Worm (Caenorhabditis elegans) whole organism, young adult: ENCODE data around the gene srx-84.
A peak's percentile ranks its signal among the peaks of the same experiment; 100 is the strongest.

ENCODE experiments used
- C17E4.6 ChIP-seq: fragments of 200-800 bp; sonication (Bioruptor generic); IDR thresholded peaks from 2 replicates; pipeline ENCODE4 v1.3.6; 2022; ENCODE audit warnings: missing genetic modification reagents, missing genetic modification characterization, missing compliant biosample characterization
- F10E7.11 ChIP-seq: sonication (generic microtip); optimal IDR thresholded peaks from 2 replicates; lab custom pipeline; 2017; ENCODE audit warnings: mild to moderate bottlenecking, missing genetic modification characterization, moderate library complexity, missing compliant biosample characterization
- F23B12.7 ChIP-seq: sonication (generic microtip); optimal IDR thresholded peaks from 2 replicates; lab custom pipeline; 2017; ENCODE audit warnings: missing genetic modification characterization, mild to moderate bottlenecking, missing compliant biosample characterization, antibody characterized with exemption, moderate library complexity; ENCODE audit not compliant: insufficient read depth
- F37B4.10 ChIP-seq: fragments of 200-800 bp; sonication (Bioruptor generic); IDR thresholded peaks from 2 replicates; pipeline ENCODE4 v1.3.6; 2022; ENCODE audit warnings: missing genetic modification characterization, missing compliant biosample characterization
- F39B2.1 ChIP-seq: fragments of 200-800 bp; sonication (Bioruptor generic); IDR thresholded peaks from 2 replicates; pipeline ENCODE4 v1.3.6; 2022; ENCODE audit warnings: missing genetic modification reagents, missing genetic modification characterization, missing compliant biosample characterization
- F55B11.4 ChIP-seq: sonication (generic microtip); optimal IDR thresholded peaks from 2 replicates; lab custom pipeline; 2016; ENCODE audit warnings: missing compliant biosample characterization, missing genetic modification characterization, borderline replicate concordance; ENCODE audit not compliant: insufficient read depth
- K11D2.4 ChIP-seq: fragments of 200-800 bp; sonication (Bioruptor generic); IDR thresholded peaks from 2 replicates; pipeline ENCODE4 v1.3.6; 2022; ENCODE audit warnings: missing genetic modification reagents, missing genetic modification characterization, missing compliant biosample characterization
- K12H6.12 ChIP-seq: fragments of 200-800 bp; sonication (Bioruptor generic); optimal IDR thresholded peaks from 2 replicates; lab custom pipeline; 2018; ENCODE audit warnings: mild to moderate bottlenecking, missing genetic modification characterization, missing compliant biosample characterization
- Y53F4B.3 ChIP-seq: fragments of 200-800 bp; sonication (Bioruptor generic); IDR thresholded peaks from 2 replicates; pipeline ENCODE4 v1.3.6; 2022; ENCODE audit warnings: missing genetic modification reagents, missing genetic modification characterization, missing compliant biosample characterization
- Y95B8A.8 ChIP-seq: fragments of 200-800 bp; sonication (Bioruptor generic); IDR thresholded peaks from 2 replicates; pipeline ENCODE4 v1.3.6; 2022; ENCODE audit warnings: missing genetic modification reagents, missing genetic modification characterization, missing compliant biosample characterization
- aptf-3 ChIP-seq: fragments of 200-800 bp; sonication (Bioruptor generic); IDR thresholded peaks from 2 replicates; pipeline ENCODE4 v1.3.6; 2022; ENCODE audit warnings: missing genetic modification characterization, missing compliant biosample characterization
- athp-1 ChIP-seq: sonication (generic microtip); optimal IDR thresholded peaks from 2 replicates; lab custom pipeline; 2017; ENCODE audit warnings: mild to moderate bottlenecking, missing genetic modification characterization, missing compliant biosample characterization
- attf-3 ChIP-seq: fragments of 200-800 bp; sonication (Bioruptor generic); conservative IDR thresholded peaks from 2 replicates; pipeline ENCODE4 v1.3.6; 2022; ENCODE audit warnings: missing genetic modification reagents, missing genetic modification characterization, missing compliant biosample characterization
- attf-5 ChIP-seq: fragments of 200-800 bp; sonication (Bioruptor generic); optimal IDR thresholded peaks from 2 replicates; lab custom pipeline; 2018; ENCODE audit warnings: mild to moderate bottlenecking, missing genetic modification characterization, missing compliant biosample characterization
- bed-2 ChIP-seq: fragments of 200-800 bp; sonication (Bioruptor generic); IDR thresholded peaks from 2 replicates; pipeline ENCODE4 v1.3.6; 2022; ENCODE audit warnings: missing genetic modification reagents, missing genetic modification characterization, missing compliant biosample characterization
- cebp-1 ChIP-seq, 2 experiments: fragments of 200-800 bp in 1 of 2; sonication (Bioruptor generic) in 1 of 2; sonication (generic microtip) in 1 of 2; IDR thresholded peaks in 1 of 2; optimal IDR thresholded peaks in 1 of 2; 2 replicates each; pipeline versions ENCODE4 v1.3.6 to Lab custom; 2017 to 2022; ENCODE audit warnings: missing compliant biosample characterization in 2 of 2, missing genetic modification characterization in 2 of 2, mild to moderate bottlenecking in 1 of 2, missing genetic modification reagents in 1 of 2, moderate library complexity in 1 of 2
- ceh-40 ChIP-seq: fragments of 200-800 bp; sonication (Bioruptor generic); IDR thresholded peaks from 2 replicates; pipeline ENCODE4 v1.3.6; 2022; ENCODE audit warnings: missing genetic modification characterization, missing compliant biosample characterization
- chd-7 ChIP-seq: sonication (generic microtip); optimal IDR thresholded peaks from 2 replicates; lab custom pipeline; 2016; ENCODE audit warnings: mild to moderate bottlenecking, missing genetic modification characterization, moderate library complexity, missing compliant biosample characterization
- dox-1 ChIP-seq: fragments of 200-800 bp; sonication (Bioruptor generic); IDR thresholded peaks from 2 replicates; pipeline ENCODE4 v1.3.6; 2022; ENCODE audit warnings: missing genetic modification reagents, missing genetic modification characterization, missing compliant biosample characterization
- dpl-1 ChIP-seq: fragments of 150-350 bp; optimal IDR thresholded peaks from 2 replicates; lab custom pipeline; 2014; ENCODE audit warnings: missing biosample characterization, missing genetic modification reagents, missing genetic modification characterization
- ets-4 ChIP-seq: fragments of 200-800 bp; sonication (Bioruptor generic); optimal IDR thresholded peaks from 2 replicates; lab custom pipeline; 2018; ENCODE audit warnings: mild to moderate bottlenecking, missing genetic modification characterization, missing compliant biosample characterization
- fkh-3 ChIP-seq: sonication (generic microtip); optimal IDR thresholded peaks from 2 replicates; lab custom pipeline; 2016; ENCODE audit warnings: mild to moderate bottlenecking, missing genetic modification characterization, missing compliant biosample characterization
- him-1 ChIP-seq: sonication (generic microtip); optimal IDR thresholded peaks from 2 replicates; lab custom pipeline; 2016; ENCODE audit warnings: missing genotype, missing genetic modification reagents, missing genetic modification characterization, missing compliant biosample characterization
- hlh-26 ChIP-seq: fragments of 200-800 bp; sonication (Bioruptor generic); conservative IDR thresholded peaks from 2 replicates; pipeline ENCODE4 v1.3.6; 2022; ENCODE audit warnings: missing genetic modification reagents, missing genetic modification characterization, missing compliant biosample characterization
- hmg-20 ChIP-seq: fragments of 200-800 bp; sonication (Bioruptor generic); IDR thresholded peaks from 2 replicates; pipeline ENCODE4 v1.3.6; 2022; ENCODE audit warnings: missing genetic modification reagents, missing genetic modification characterization, missing compliant biosample characterization
- lag-1 ChIP-seq: fragments of 200-800 bp; sonication (Bioruptor generic); IDR thresholded peaks from 2 replicates; pipeline ENCODE4 v1.3.6; 2022; ENCODE audit warnings: missing genetic modification reagents, missing genetic modification characterization, missing compliant biosample characterization
- let-526 ChIP-seq: fragments of 200-800 bp; sonication (Bioruptor generic); IDR thresholded peaks from 2 replicates; pipeline ENCODE4 v1.3.6; 2022; ENCODE audit warnings: missing genetic modification reagents, missing genetic modification characterization, missing compliant biosample characterization
- let-607 ChIP-seq, 2 experiments: fragments of 200-800 bp in 1 of 2; sonication (Bioruptor generic) in 1 of 2; sonication (generic microtip) in 1 of 2; optimal IDR thresholded peaks; 2 replicates each; lab custom pipeline; 2016 to 2018; ENCODE audit warnings: mild to moderate bottlenecking in 2 of 2, missing compliant biosample characterization in 2 of 2, missing genetic modification characterization in 2 of 2, moderate library complexity in 2 of 2, missing genotype in 1 of 2
- lin-35 ChIP-seq, 3 experiments: fragments of 150-350 bp in 2 of 3; sonication (generic microtip) in 1 of 3; optimal IDR thresholded peaks; 2 replicates each; lab custom pipeline; 2014 to 2018; ENCODE audit warnings: missing biosample characterization in 3 of 3, missing genetic modification characterization in 3 of 3, missing genetic modification reagents in 3 of 3
- madf-10 ChIP-seq: sonication (generic microtip); optimal IDR thresholded peaks from 2 replicates; lab custom pipeline; 2016; ENCODE audit warnings: mild to moderate bottlenecking, missing genetic modification characterization, missing compliant biosample characterization
- madf-3 ChIP-seq: fragments of 200-800 bp; sonication (Bioruptor generic); IDR thresholded peaks from 2 replicates; pipeline ENCODE4 v1.3.6; 2022; ENCODE audit warnings: missing genetic modification reagents, missing genetic modification characterization, missing compliant biosample characterization
- mel-28 ChIP-seq: sonication (generic microtip); optimal IDR thresholded peaks from 2 replicates; lab custom pipeline; 2016; ENCODE audit warnings: borderline replicate concordance, mild to moderate bottlenecking, missing genetic modification characterization, missing compliant biosample characterization
- mes-4 ChIP-seq: sonication (generic microtip); optimal IDR thresholded peaks from 2 replicates; lab custom pipeline; 2016; ENCODE audit warnings: missing genotype, missing genetic modification characterization, missing compliant biosample characterization
- nfya-2 ChIP-seq: fragments of 200-800 bp; sonication (Bioruptor generic); IDR thresholded peaks from 2 replicates; pipeline ENCODE4 v1.3.6; 2022; ENCODE audit warnings: missing genetic modification reagents, missing genetic modification characterization, missing compliant biosample characterization
- nfyb-1 ChIP-seq: fragments of 200-800 bp; sonication (Bioruptor generic); IDR thresholded peaks from 2 replicates; pipeline ENCODE4 v1.3.6; 2022; ENCODE audit warnings: missing genetic modification reagents, missing genetic modification characterization, missing compliant biosample characterization
- nhr-120 ChIP-seq: fragments of 200-800 bp; sonication (Bioruptor generic); IDR thresholded peaks from 2 replicates; pipeline ENCODE4 v1.3.6; 2022; ENCODE audit warnings: missing genetic modification characterization, missing compliant biosample characterization
- nhr-80 ChIP-seq: sonication (generic microtip); optimal IDR thresholded peaks from 2 replicates; lab custom pipeline; 2016; ENCODE audit warnings: missing genetic modification characterization, missing compliant biosample characterization
- nhr-90 ChIP-seq: sonication (generic microtip); optimal IDR thresholded peaks from 2 replicates; lab custom pipeline; 2016; ENCODE audit warnings: missing genotype, mild to moderate bottlenecking, missing genetic modification characterization, missing compliant biosample characterization
- pha-4 ChIP-seq: fragments of 150-350 bp; sonication (generic microtip); optimal IDR thresholded peaks from 2 replicates; lab custom pipeline; 2014; ENCODE audit warnings: missing biosample characterization, missing genetic modification reagents, missing genetic modification characterization
- repo-1 ChIP-seq: sonication (generic microtip); optimal IDR thresholded peaks from 2 replicates; lab custom pipeline; 2017; ENCODE audit warnings: mild to moderate bottlenecking, missing genetic modification characterization, missing compliant biosample characterization
- sptf-2 ChIP-seq: fragments of 200-800 bp; sonication (Bioruptor generic); optimal IDR thresholded peaks from 2 replicates; lab custom pipeline; 2018; ENCODE audit warnings: mild to moderate bottlenecking, missing genetic modification characterization, missing compliant biosample characterization
- tbp1 ChIP-seq: fragments of 200-800 bp; sonication (Bioruptor generic); optimal IDR thresholded peaks from 2 replicates; lab custom pipeline; 2018; ENCODE audit warnings: mild to moderate bottlenecking, missing genetic modification characterization, missing compliant biosample characterization
- unc-62 ChIP-seq: fragments of 150-350 bp; optimal IDR thresholded peaks from 2 replicates; lab custom pipeline; 2014; ENCODE audit warnings: missing biosample characterization, missing genetic modification reagents, missing genetic modification characterization
- zim-3 ChIP-seq: sonication (generic microtip); optimal IDR thresholded peaks from 2 replicates; lab custom pipeline; 2017; ENCODE audit warnings: mild to moderate bottlenecking, missing genetic modification characterization, moderate library complexity, missing compliant biosample characterization
- ztf-25 ChIP-seq: fragments of 200-800 bp; sonication (Bioruptor generic); IDR thresholded peaks from 2 replicates; pipeline ENCODE4 v1.3.6; 2022; ENCODE audit warnings: missing genetic modification reagents, missing genetic modification characterization, missing compliant biosample characterization
- ztf-26 ChIP-seq: sonication (generic microtip); optimal IDR thresholded peaks from 2 replicates; lab custom pipeline; 2017; ENCODE audit warnings: missing genetic modification characterization, missing compliant biosample characterization
- ztf-6 ChIP-seq: fragments of 200-800 bp; sonication (Bioruptor generic); IDR thresholded peaks from 2 replicates; pipeline ENCODE4 v1.3.6; 2022; ENCODE audit warnings: missing genetic modification reagents, missing genetic modification characterization, missing compliant biosample characterization

Gene srx-84

ce11 chrV:11629222-11630026 lies 30.5 kb downstream of the srx-84 start, which contains the start of gene F35B12.10 (continued):
- TF ChIP-seq ztf-26 (no peak), bed-2 (GFP tag; lab: Robert Waterston, UW) (no peak), dpl-1 (no peak), hmg-20 (GFP tag; lab: Robert Waterston, UW) (no peak), mes-4 (tag; lab: Kevin White, UChicago) (no peak), F23B12.7 (tag; lab: Kevin White, UChicago) (no peak), Y53F4B.3 (GFP tag; lab: Robert Waterston, UW) (no peak), ets-4 (GFP tag; lab: Kevin White, UChicago) (peak; percentile 59), aptf-3 (GFP tag; lab: Robert Waterston, UW) (no peak), K12H6.12 (tag; lab: Kevin White, UChicago) (no peak), nhr-120 (GFP tag; lab: Robert Waterston, UW) (no peak), nfya-2 (GFP tag; lab: Robert Waterston, UW) (no peak), tbp1 (GFP tag; lab: Kevin White, UChicago) (peak; percentile 40), F55B11.4 (tag; lab: Kevin White, UChicago) (no peak), lin-35 (GFP tag; optimal IDR thresholded peaks at IDR 0.05; lab: Kevin White, UChicago) (no peak), him-1 (tag; lab: Kevin White, UChicago) (no peak), K11D2.4 (GFP tag; lab: Robert Waterston, UW) (no peak), unc-62 (no peak), zim-3 (tag; lab: Kevin White, UChicago) (no peak), F37B4.10 (GFP tag; lab: Robert Waterston, UW) (no peak), attf-3 (GFP tag; lab: Robert Waterston, UW) (no peak), repo-1 (tag; lab: Kevin White, UChicago) (no peak), nhr-90 (tag; lab: Kevin White, UChicago) (peak; percentile 19), nfyb-1 (GFP tag; lab: Robert Waterston, UW) (no peak), F39B2.1 (GFP tag; lab: Robert Waterston, UW) (no peak), sptf-2 (GFP tag; lab: Kevin White, UChicago) (no peak), attf-5 (GFP tag; lab: Kevin White, UChicago) (peak; percentile 13), cebp-1 (GFP tag; IDR thresholded peaks at IDR 0.05; lab: Robert Waterston, UW) (peak; percentile 36; the same call in 1 of the 2 replicates), cebp-1 (tag; optimal IDR thresholded peaks at IDR 0.05; lab: Kevin White, UChicago) (peak; percentile 23), dox-1 (GFP tag; lab: Robert Waterston, UW) (peak; percentile 69), madf-3 (GFP tag; lab: Robert Waterston, UW) (no peak), madf-10 (no peak), lag-1 (no peak), let-607 (tag; optimal IDR thresholded peaks at IDR 0.05; lab: Kevin White, UChicago) (peak in 1 of 2 experiments; percentile 41), nhr-80 (tag; lab: Kevin White, UChicago) (peak; percentile 98), pha-4 (tag; lab: Kevin White, UChicago) (no peak), hlh-26 (no peak), Y95B8A.8 (no peak), C17E4.6 (no peak), ztf-25 (no peak), athp-1 (tag; lab: Kevin White, UChicago) (no peak), ztf-6 (GFP tag; lab: Robert Waterston, UW) (no peak), fkh-3 (tag; lab: Kevin White, UChicago) (no peak), let-526 (GFP tag; lab: Robert Waterston, UW) (no peak), mel-28 (tag; lab: Kevin White, UChicago) (no peak), chd-7 (no peak), ceh-40 (no peak), F10E7.11 (tag; lab: Kevin White, UChicago) (no peak)
